Fruit fly (Drosophila melanogaster): ENCODE results near the gene Hrb87F.

The Hrb87F gene

dm6 chr3R:13660924-13661659 lies 761 bp upstream of the Hrb87F start, which contains the start of gene B52 (continued):
- TF ChIP-seq CG11456 (GFP tag; IDR thresholded peaks at IDR 0.05), result peak; percentile 87
- peak; percentile 44 for TF ChIP-seq HLH54F (GFP tag; optimal IDR thresholded peaks at IDR 0.05)
- TF ChIP-seq Oli (tag; optimal IDR thresholded peaks at IDR 0.05), result peak; percentile 10
- TF ChIP-seq CG17328 (GFP tag; IDR thresholded peaks at IDR 0.05), result peak; percentile 55
- TF ChIP-seq Atf-2 (GFP tag; optimal IDR thresholded peaks at IDR 0.05), result no peak
- peak; percentile 79 for TF ChIP-seq CG17385 (GFP tag; optimal IDR thresholded peaks at IDR 0.05)
- peak; percentile 40 for TF ChIP-seq Max (GFP tag; optimal IDR thresholded peaks at IDR 0.05)
- no peak for TF ChIP-seq Hr39 (optimal IDR thresholded peaks at IDR 0.05)
- TF ChIP-seq ind (GFP tag; optimal IDR thresholded peaks at IDR 0.05), result peak; percentile 11
- TF ChIP-seq Bteb2 (GFP tag; optimal IDR thresholded peaks at IDR 0.05), result peak; percentile 42
- TF ChIP-seq Asciz (GFP tag; optimal IDR thresholded peaks at IDR 0.05), result peak; percentile 71
- TF ChIP-seq HmgD (GFP tag; optimal IDR thresholded peaks at IDR 0.05), result peak; percentile 45
- TF ChIP-seq odd (GFP tag; optimal IDR thresholded peaks at IDR 0.05), result peak; percentile 67
- peak; percentile 93 for TF ChIP-seq CG17802 (tag; optimal IDR thresholded peaks at IDR 0.05)
- TF ChIP-seq CG4854 (GFP tag; optimal IDR thresholded peaks at IDR 0.05), result no peak
- peak; percentile 54 for TF ChIP-seq trem (tag; optimal IDR thresholded peaks at IDR 0.05)
- no peak for TF ChIP-seq eve (GFP tag; optimal IDR thresholded peaks at IDR 0.05)
- peak in 1 of 2 experiments; percentile 45 for TF ChIP-seq tll (GFP tag; optimal IDR thresholded peaks at IDR 0.05)
- no peak; the same call in 2 of the 3 replicates for TF ChIP-seq croc (GFP tag; conservative IDR thresholded peaks at IDR 0.05)
- TF ChIP-seq Fer1 (GFP tag; optimal IDR thresholded peaks at IDR 0.05), result peak; percentile 85
- peak; percentile 62 for TF ChIP-seq disco-r (GFP tag; optimal IDR thresholded peaks at IDR 0.05)
- TF ChIP-seq cad (GFP tag; optimal IDR thresholded peaks at IDR 0.05), result no peak
- TF ChIP-seq bbx (GFP tag; IDR thresholded peaks at IDR 0.05; ENCODE audit: partially characterized antibody), result peak; percentile 63; the same call in 1 of the 2 replicates
- peak; percentile 49 for TF ChIP-seq CHES-1-like (GFP tag; optimal IDR thresholded peaks at IDR 0.05)
- TF ChIP-seq CG30403 (GFP tag; optimal IDR thresholded peaks at IDR 0.05), result no peak
- TF ChIP-seq CG11093 (GFP tag; IDR thresholded peaks at IDR 0.05), result peak; percentile 47; the same call in 2 of the 3 replicates
- no peak for TF ChIP-seq CG8944 (GFP tag; optimal IDR thresholded peaks at IDR 0.05)
- peak; percentile 75 for TF ChIP-seq CG6813 (GFP tag; optimal IDR thresholded peaks at IDR 0.05)
- peak; percentile 57; the same call in 1 of the 2 replicates for TF ChIP-seq CG11085 (GFP tag; IDR thresholded peaks at IDR 0.05)
- no peak for TF ChIP-seq CG11504 (tag; optimal IDR thresholded peaks at IDR 0.05)
- no peak for TF ChIP-seq CG4820 (GFP tag; optimal IDR thresholded peaks at IDR 0.05)
- peak; percentile 65 for TF ChIP-seq Hsf (GFP tag; optimal IDR thresholded peaks at IDR 0.05)
- TF ChIP-seq luna (GFP tag; optimal IDR thresholded peaks at IDR 0.05), result peak; percentile 53
- peak; percentile 62 for TF ChIP-seq Vsx1 (GFP tag; optimal IDR thresholded peaks at IDR 0.05)
- peak; percentile 80; the same call in 1 of the 2 replicates for TF ChIP-seq chm (GFP tag; IDR thresholded peaks at IDR 0.05)
- peak; percentile 61 for TF ChIP-seq gsb-n (tag; optimal IDR thresholded peaks at IDR 0.05)
- TF ChIP-seq Dfd (GFP tag; optimal IDR thresholded peaks at IDR 0.05), result no peak
- peak; percentile 42 for TF ChIP-seq Nf-YB (GFP tag; optimal IDR thresholded peaks at IDR 0.05)
- peak; percentile 71 for TF ChIP-seq CG17912 (GFP tag; optimal IDR thresholded peaks at IDR 0.05)
- peak; percentile 35 for TF ChIP-seq Xbp1 (GFP tag; optimal IDR thresholded peaks at IDR 0.05)
- peak; percentile 62 for TF ChIP-seq CG6254 (GFP tag; optimal IDR thresholded peaks at IDR 0.05)
- peak; percentile 51 for TF ChIP-seq da (GFP tag; optimal IDR thresholded peaks at IDR 0.05)
- TF ChIP-seq oc (tag; optimal IDR thresholded peaks at IDR 0.05), result no peak
- TF ChIP-seq insv (GFP tag; optimal IDR thresholded peaks at IDR 0.05), result peak in 1 of 2 experiments; percentile 38
- peak; percentile 46; the same call in 1 of the 2 replicates for TF ChIP-seq ara (GFP tag; IDR thresholded peaks at IDR 0.05)
- no peak for TF ChIP-seq pros (GFP tag; optimal IDR thresholded peaks at IDR 0.05)
- peak; percentile 28 for TF ChIP-seq ac (GFP tag; optimal IDR thresholded peaks at IDR 0.05)
- TF ChIP-seq CG1024 (GFP tag; IDR thresholded peaks at IDR 0.05), result peak; percentile 80
- peak; percentile 61 for TF ChIP-seq B-H2 (GFP tag; optimal IDR thresholded peaks at IDR 0.05)
